Worm (Caenorhabditis elegans): Measurements from ENCODE around the gene R07E5.17.

ce11 chrIII:4444492-4444891 is 40.3 kb upstream of the R07E5.17 start:
- no peak for TF ChIP-seq dsc-1 (tag; optimal IDR thresholded peaks at IDR 0.05)
- TF ChIP-seq unc-62 (GFP tag; optimal IDR thresholded peaks at IDR 0.05), result no peak
- no peak for TF ChIP-seq zag-1 (tag; optimal IDR thresholded peaks at IDR 0.05)
- TF ChIP-seq nhr-12 (tag; optimal IDR thresholded peaks at IDR 0.05), result no peak
- no peak for TF ChIP-seq mdl-1 (tag; optimal IDR thresholded peaks at IDR 0.05)
- TF ChIP-seq nhr-237 (tag; optimal IDR thresholded peaks at IDR 0.05), result no peak
- no peak for TF ChIP-seq fkh-4 (tag; optimal IDR thresholded peaks at IDR 0.05; ENCODE audit: borderline replicate concordance)
- TF ChIP-seq fos-1 (tag; optimal IDR thresholded peaks at IDR 0.05), result no peak
- TF ChIP-seq ama-1 (optimal IDR thresholded peaks at IDR 0.05), result no peak
- no peak for TF ChIP-seq blmp-1 (tag; optimal IDR thresholded peaks at IDR 0.05)

All from whole organism, L1 larva.